Fruit fly (Drosophila melanogaster) whole organism: ENCODE results near the gene Naa20B.

Experiments
- Dll ChIP-seq: fragments of >200 bp; optimal IDR thresholded peaks from 2 replicates; lab custom pipeline; 2017
- pan ChIP-seq: fragments of >200 bp; optimal IDR thresholded peaks from 2 replicates; lab custom pipeline; 2017
- psq ChIP-seq: fragments of >200 bp; optimal IDR thresholded peaks from 2 replicates; lab custom pipeline; 2017
- usp ChIP-seq: fragments of >200 bp; optimal IDR thresholded peaks from 2 replicates; lab custom pipeline; 2017; ENCODE audit warnings: missing biosample characterization, missing genetic modification characterization, mixed read lengths

DNA sequence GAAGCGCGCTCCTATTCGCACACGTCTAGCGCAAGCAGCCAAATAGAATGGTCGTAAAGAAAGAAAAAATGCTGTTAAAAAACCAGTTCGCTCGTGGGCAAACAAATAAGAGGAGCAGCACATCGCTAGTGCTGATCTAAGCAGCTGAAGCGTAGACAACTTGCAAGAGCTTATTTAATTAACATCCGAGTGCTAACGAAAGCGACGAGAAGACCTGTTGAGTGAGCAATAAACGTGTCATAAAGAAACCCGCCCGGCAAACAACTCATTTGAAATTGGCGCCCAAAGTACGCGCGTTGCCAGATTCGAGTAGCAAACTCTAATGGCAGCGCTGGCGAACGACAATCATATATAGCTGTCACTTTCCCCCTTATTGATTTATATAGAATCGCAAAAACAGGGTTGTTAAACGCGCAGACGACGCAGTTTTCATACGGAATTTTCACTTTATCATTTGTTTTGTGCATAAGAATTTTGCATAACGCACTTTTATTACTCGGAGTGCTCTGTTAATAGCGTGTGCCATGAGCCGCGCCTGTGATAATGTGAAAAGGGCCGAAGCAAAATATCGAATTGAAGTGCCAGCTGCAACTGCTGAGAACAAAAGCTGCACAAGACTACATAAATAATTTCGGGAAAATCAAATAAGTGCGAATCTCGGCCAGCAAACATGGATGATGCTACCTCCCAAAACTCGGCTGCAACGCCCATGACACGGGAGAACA is 38.9 kb downstream of the Naa20B start:
- no peak for TF ChIP-seq psq
- TF ChIP-seq pan: no peak
- no peak for TF ChIP-seq Dll (lab: Kevin White, UChicago)
- TF ChIP-seq usp: no peak
